Worm (Caenorhabditis elegans) whole organism, young adult: ENCODE results near the gene polq-1.

Source experiments
- B0019.2 ChIP-seq: fragments of 200-800 bp; sonication (Bioruptor generic); conservative IDR thresholded peaks from 2 replicates; pipeline ENCODE4 v1.3.6; 2022; ENCODE audit warnings: missing genetic modification reagents, missing genetic modification characterization, missing compliant biosample characterization
- C06A6.2 ChIP-seq: fragments of 200-800 bp; sonication (Bioruptor generic); conservative IDR thresholded peaks from 2 replicates; pipeline ENCODE4 v1.3.6; 2022; ENCODE audit warnings: missing genetic modification characterization, missing compliant biosample characterization
- F10E7.11 ChIP-seq: sonication (generic microtip); optimal IDR thresholded peaks from 2 replicates; lab custom pipeline; 2017; ENCODE audit warnings: mild to moderate bottlenecking, missing genetic modification characterization, moderate library complexity, missing compliant biosample characterization
- F22D6.2 ChIP-seq: sonication (generic microtip); optimal IDR thresholded peaks from 2 replicates; lab custom pipeline; 2016; ENCODE audit warnings: mild to moderate bottlenecking, missing genetic modification characterization, missing compliant biosample characterization
- F37B4.10 ChIP-seq: fragments of 200-800 bp; sonication (Bioruptor generic); IDR thresholded peaks from 2 replicates; pipeline ENCODE4 v1.3.6; 2022; ENCODE audit warnings: missing genetic modification characterization, missing compliant biosample characterization
- F55B11.4 ChIP-seq: sonication (generic microtip); optimal IDR thresholded peaks from 2 replicates; lab custom pipeline; 2016; ENCODE audit warnings: missing compliant biosample characterization, missing genetic modification characterization, borderline replicate concordance; ENCODE audit not compliant: insufficient read depth
- F57A8.1 ChIP-seq: fragments of 200-800 bp; sonication (Bioruptor generic); optimal IDR thresholded peaks from 2 replicates; lab custom pipeline; 2018; ENCODE audit warnings: mild to moderate bottlenecking, missing genetic modification characterization, moderate library complexity, missing compliant biosample characterization
- K12H6.12 ChIP-seq: fragments of 200-800 bp; sonication (Bioruptor generic); optimal IDR thresholded peaks from 2 replicates; lab custom pipeline; 2018; ENCODE audit warnings: mild to moderate bottlenecking, missing genetic modification characterization, missing compliant biosample characterization
- T07F8.4 ChIP-seq: sonication (generic microtip); optimal IDR thresholded peaks from 2 replicates; lab custom pipeline; 2016; ENCODE audit warnings: mild to moderate bottlenecking, missing genetic modification characterization, moderate library complexity, missing compliant biosample characterization
- T26A5.8 ChIP-seq: sonication (generic microtip); optimal IDR thresholded peaks from 2 replicates; lab custom pipeline; 2016; ENCODE audit warnings: missing genetic modification characterization, missing compliant biosample characterization
- Y53F4B.3 ChIP-seq: fragments of 200-800 bp; sonication (Bioruptor generic); IDR thresholded peaks from 2 replicates; pipeline ENCODE4 v1.3.6; 2022; ENCODE audit warnings: missing genetic modification reagents, missing genetic modification characterization, missing compliant biosample characterization
- Y79H2A.3 ChIP-seq: fragments of 200-800 bp; sonication (Bioruptor generic); conservative IDR thresholded peaks from 2 replicates; pipeline ENCODE4 v1.3.6; 2022; ENCODE audit warnings: missing genetic modification reagents, missing genetic modification characterization, missing compliant biosample characterization
- ZK185.1 ChIP-seq: sonication (generic microtip); optimal IDR thresholded peaks from 2 replicates; lab custom pipeline; 2016; ENCODE audit warnings: mild to moderate bottlenecking, missing genetic modification characterization, missing compliant biosample characterization; ENCODE audit not compliant: poor library complexity, severe bottlenecking
- ama-1 ChIP-seq, 3 experiments: fragments of 150-350 bp in 1 of 3; sonication (generic microtip) in 2 of 3; optimal IDR thresholded peaks; 2 replicates each; lab custom pipeline; 2014 to 2018; ENCODE audit warnings: missing biosample characterization in 2 of 3, missing genetic modification characterization in 2 of 3, missing genetic modification reagents in 2 of 3
- aptf-3 ChIP-seq: fragments of 200-800 bp; sonication (Bioruptor generic); IDR thresholded peaks from 2 replicates; pipeline ENCODE4 v1.3.6; 2022; ENCODE audit warnings: missing genetic modification characterization, missing compliant biosample characterization
- athp-1 ChIP-seq: sonication (generic microtip); optimal IDR thresholded peaks from 2 replicates; lab custom pipeline; 2017; ENCODE audit warnings: mild to moderate bottlenecking, missing genetic modification characterization, missing compliant biosample characterization
- attf-5 ChIP-seq: fragments of 200-800 bp; sonication (Bioruptor generic); optimal IDR thresholded peaks from 2 replicates; lab custom pipeline; 2018; ENCODE audit warnings: mild to moderate bottlenecking, missing genetic modification characterization, missing compliant biosample characterization
- bed-1 ChIP-seq: fragments of 200-800 bp; sonication (Bioruptor generic); IDR thresholded peaks from 2 replicates; pipeline ENCODE4 v1.3.6; 2022; ENCODE audit warnings: missing genetic modification reagents, missing genetic modification characterization, missing compliant biosample characterization
- bed-2 ChIP-seq: fragments of 200-800 bp; sonication (Bioruptor generic); IDR thresholded peaks from 2 replicates; pipeline ENCODE4 v1.3.6; 2022; ENCODE audit warnings: missing genetic modification reagents, missing genetic modification characterization, missing compliant biosample characterization
- ceh-100 ChIP-seq: fragments of 200-800 bp; sonication (Bioruptor generic); IDR thresholded peaks from 2 replicates; pipeline ENCODE4 v1.3.6; 2022; ENCODE audit warnings: missing genetic modification reagents, missing genetic modification characterization, missing compliant biosample characterization
- ceh-58 ChIP-seq: fragments of 200-800 bp; sonication (Bioruptor generic); IDR thresholded peaks from 2 replicates; pipeline ENCODE4 v1.3.6; 2022; ENCODE audit warnings: missing genetic modification characterization, missing compliant biosample characterization
- die-1 ChIP-seq: sonication (generic microtip); optimal IDR thresholded peaks from 2 replicates; lab custom pipeline; 2016; ENCODE audit warnings: missing genotype, mild to moderate bottlenecking, missing genetic modification characterization, missing compliant biosample characterization
- efl-1 ChIP-seq: fragments of 150-350 bp; optimal IDR thresholded peaks from 2 replicates; lab custom pipeline; 2014; ENCODE audit warnings: missing biosample characterization, missing genetic modification reagents, missing genetic modification characterization
- egl-18 ChIP-seq: fragments of 200-800 bp; sonication (Bioruptor generic); IDR thresholded peaks from 2 replicates; pipeline ENCODE4 v1.3.6; 2022; ENCODE audit warnings: missing genetic modification reagents, missing genetic modification characterization, missing compliant biosample characterization
- ets-4 ChIP-seq: fragments of 200-800 bp; sonication (Bioruptor generic); optimal IDR thresholded peaks from 2 replicates; lab custom pipeline; 2018; ENCODE audit warnings: mild to moderate bottlenecking, missing genetic modification characterization, missing compliant biosample characterization
- fkh-3 ChIP-seq: sonication (generic microtip); optimal IDR thresholded peaks from 2 replicates; lab custom pipeline; 2016; ENCODE audit warnings: mild to moderate bottlenecking, missing genetic modification characterization, missing compliant biosample characterization
- hmg-1.2 ChIP-seq: fragments of 200-800 bp; sonication (Bioruptor generic); IDR thresholded peaks from 2 replicates; pipeline ENCODE4 v1.3.6; 2022; ENCODE audit warnings: missing genetic modification reagents, missing genetic modification characterization, missing compliant biosample characterization
- let-526 ChIP-seq: fragments of 200-800 bp; sonication (Bioruptor generic); IDR thresholded peaks from 2 replicates; pipeline ENCODE4 v1.3.6; 2022; ENCODE audit warnings: missing genetic modification reagents, missing genetic modification characterization, missing compliant biosample characterization
- lin-35 ChIP-seq, 3 experiments: fragments of 150-350 bp in 2 of 3; sonication (generic microtip) in 1 of 3; optimal IDR thresholded peaks; 2 replicates each; lab custom pipeline; 2014 to 2018; ENCODE audit warnings: missing biosample characterization in 3 of 3, missing genetic modification characterization in 3 of 3, missing genetic modification reagents in 3 of 3
- lsy-27 ChIP-seq: sonication (generic microtip); optimal IDR thresholded peaks from 2 replicates; lab custom pipeline; 2017; ENCODE audit warnings: missing genetic modification characterization, mild to moderate bottlenecking, missing compliant biosample characterization, antibody characterized with exemption, missing genotype, borderline replicate concordance; ENCODE audit not compliant: insufficient read depth
- madf-3 ChIP-seq: fragments of 200-800 bp; sonication (Bioruptor generic); IDR thresholded peaks from 2 replicates; pipeline ENCODE4 v1.3.6; 2022; ENCODE audit warnings: missing genetic modification reagents, missing genetic modification characterization, missing compliant biosample characterization
- madf-8 ChIP-seq: fragments of 200-800 bp; sonication (Bioruptor generic); conservative IDR thresholded peaks from 2 replicates; pipeline ENCODE4 v1.3.6; 2022; ENCODE audit warnings: missing genetic modification reagents, missing genetic modification characterization, missing compliant biosample characterization
- mcd-1 ChIP-seq: fragments of 200-800 bp; sonication (Bioruptor generic); IDR thresholded peaks from 2 replicates; pipeline ENCODE4 v1.3.6; 2022; ENCODE audit warnings: missing genetic modification reagents, missing genetic modification characterization, missing compliant biosample characterization
- mel-28 ChIP-seq: sonication (generic microtip); optimal IDR thresholded peaks from 2 replicates; lab custom pipeline; 2016; ENCODE audit warnings: borderline replicate concordance, mild to moderate bottlenecking, missing genetic modification characterization, missing compliant biosample characterization
- mes-4 ChIP-seq: sonication (generic microtip); optimal IDR thresholded peaks from 2 replicates; lab custom pipeline; 2016; ENCODE audit warnings: missing genotype, missing genetic modification characterization, missing compliant biosample characterization
- nfya-1 ChIP-seq: sonication (generic microtip); optimal IDR thresholded peaks from 2 replicates; lab custom pipeline; 2017; ENCODE audit warnings: antibody characterized with exemption, missing compliant biosample characterization, missing genetic modification characterization, borderline replicate concordance; ENCODE audit not compliant: insufficient read depth
- nfyb-1 ChIP-seq: fragments of 200-800 bp; sonication (Bioruptor generic); IDR thresholded peaks from 2 replicates; pipeline ENCODE4 v1.3.6; 2022; ENCODE audit warnings: missing genetic modification reagents, missing genetic modification characterization, missing compliant biosample characterization
- nhr-179 ChIP-seq: sonication (generic microtip); optimal IDR thresholded peaks from 2 replicates; lab custom pipeline; 2016; ENCODE audit warnings: mild to moderate bottlenecking, missing genetic modification characterization, missing compliant biosample characterization
- nhr-27 ChIP-seq: fragments of 200-800 bp; sonication (Bioruptor generic); optimal IDR thresholded peaks from 2 replicates; lab custom pipeline; 2018; ENCODE audit warnings: mild to moderate bottlenecking, missing genetic modification characterization, moderate library complexity, missing compliant biosample characterization
- pbrm-1 ChIP-seq: fragments of 200-800 bp; sonication (Bioruptor generic); IDR thresholded peaks from 2 replicates; pipeline ENCODE4 v1.3.6; 2022; ENCODE audit warnings: missing genetic modification reagents, missing genetic modification characterization, missing compliant biosample characterization
- pha-4 ChIP-seq: fragments of 150-350 bp; sonication (generic microtip); optimal IDR thresholded peaks from 2 replicates; lab custom pipeline; 2014; ENCODE audit warnings: missing biosample characterization, missing genetic modification reagents, missing genetic modification characterization
- rcor-1 ChIP-seq: fragments of 200-800 bp; sonication (Bioruptor generic); IDR thresholded peaks from 2 replicates; pipeline ENCODE4 v1.3.6; 2022; ENCODE audit warnings: missing genetic modification reagents, missing genetic modification characterization, missing compliant biosample characterization
- rec-8 ChIP-seq, 2 experiments: sonication (generic microtip); optimal IDR thresholded peaks; 2 replicates each; lab custom pipeline; 2016; ENCODE audit warnings: mild to moderate bottlenecking in 2 of 2, missing genetic modification characterization in 2 of 2, missing genetic modification reagents in 2 of 2, missing genotype in 2 of 2, missing biosample characterization in 1 of 2, missing compliant biosample characterization in 1 of 2, moderate library complexity in 1 of 2
- sdz-38 ChIP-seq: sonication (generic microtip); optimal IDR thresholded peaks from 2 replicates; lab custom pipeline; 2016; ENCODE audit warnings: missing genotype, missing genetic modification characterization, missing compliant biosample characterization
- snpc-3.4 ChIP-seq: sonication (generic microtip); optimal IDR thresholded peaks from 2 replicates; lab custom pipeline; 2017; ENCODE audit warnings: missing genetic modification characterization, mild to moderate bottlenecking, missing compliant biosample characterization, antibody characterized with exemption, moderate library complexity, missing genotype, missing genetic modification reagents
- zfh-2 ChIP-seq: fragments of 200-800 bp; sonication (Bioruptor generic); conservative IDR thresholded peaks from 2 replicates; pipeline ENCODE4 v1.3.6; 2022; ENCODE audit warnings: missing genetic modification reagents, missing genetic modification characterization, missing compliant biosample characterization
- ztf-18 ChIP-seq: sonication (generic microtip); optimal IDR thresholded peaks from 2 replicates; lab custom pipeline; 2016; ENCODE audit warnings: missing genotype, mild to moderate bottlenecking, missing genetic modification characterization, missing compliant biosample characterization
- ztf-26 ChIP-seq: sonication (generic microtip); optimal IDR thresholded peaks from 2 replicates; lab custom pipeline; 2017; ENCODE audit warnings: missing genetic modification characterization, missing compliant biosample characterization

The polq-1 gene

DNA sequence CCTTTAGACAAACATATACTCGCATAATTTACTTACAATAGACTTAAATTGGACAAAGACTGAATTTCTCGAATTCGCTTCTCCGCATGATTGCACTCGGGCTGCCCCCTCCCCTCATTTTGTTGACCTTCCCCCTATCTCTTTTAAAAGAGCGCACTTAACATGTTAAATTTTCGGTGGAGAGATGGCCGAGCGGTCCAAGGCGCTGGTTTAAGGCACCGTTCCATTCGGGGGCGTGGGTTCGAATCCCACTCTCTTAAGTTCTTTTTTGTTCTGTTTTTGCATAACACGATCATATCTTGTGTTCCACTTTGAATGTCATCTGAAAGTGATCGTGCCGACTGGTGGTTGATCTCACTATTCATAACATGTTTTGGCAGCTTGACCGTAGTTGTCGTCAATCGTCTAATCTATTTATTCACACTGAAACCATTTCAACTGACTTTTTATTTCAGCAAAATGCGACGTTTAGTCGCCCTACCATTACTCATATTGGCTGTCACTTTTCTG is 33.2 kb downstream of the polq-1 start, which contains the start of gene cutl-23 (continued):
- TF ChIP-seq madf-3 (GFP tag; lab: Robert Waterston, UW) (0 out of 2 replicates have a peak, but pooled peaks have one; percentile 57), C06A6.2 (GFP tag; lab: Robert Waterston, UW) (no peak), madf-8 (no peak), rec-8 (tag; optimal IDR thresholded peaks at IDR 0.05; lab: Kevin White, UChicago) (peak; percentile 55 to 71), nhr-27 (no peak), ztf-26 (peak; percentile 35), zfh-2 (GFP tag; lab: Robert Waterston, UW) (peak; percentile 37; the same call in 1 of the 2 replicates), lin-35 (GFP tag; optimal IDR thresholded peaks at IDR 0.05; lab: Kevin White, UChicago) (peak in 1 of 3 experiments; percentile 31), F55B11.4 (tag; lab: Kevin White, UChicago) (no peak), aptf-3 (GFP tag; lab: Robert Waterston, UW) (no peak), let-526 (GFP tag; lab: Robert Waterston, UW) (no peak), F10E7.11 (tag; lab: Kevin White, UChicago) (no peak), F37B4.10 (GFP tag; lab: Robert Waterston, UW) (no peak), rcor-1 (GFP tag; lab: Robert Waterston, UW) (no peak), hmg-1.2 (peak; percentile 67), egl-18 (GFP tag; lab: Robert Waterston, UW) (no peak), ceh-100 (GFP tag; lab: Robert Waterston, UW) (no peak), ceh-58 (GFP tag; lab: Robert Waterston, UW) (no peak), lsy-27 (tag; lab: Kevin White, UChicago) (no peak), athp-1 (tag; lab: Kevin White, UChicago) (peak; percentile 61), mes-4 (peak; percentile 1), nfyb-1 (GFP tag; lab: Robert Waterston, UW) (peak; percentile 67), Y79H2A.3 (GFP tag; lab: Robert Waterston, UW) (no peak), mel-28 (no peak), mcd-1 (GFP tag; lab: Robert Waterston, UW) (0 out of 2 replicates have a peak, but pooled peaks have one; percentile 19), bed-2 (GFP tag; lab: Robert Waterston, UW) (no peak), K12H6.12 (tag; lab: Kevin White, UChicago) (no peak), pbrm-1 (GFP tag; lab: Robert Waterston, UW) (peak; percentile 59; the same call in 1 of the 2 replicates), ama-1 (optimal IDR thresholded peaks at IDR 0.05; lab: Kevin White, UChicago) (no peak), ama-1 (GFP tag; optimal IDR thresholded peaks at IDR 0.05; lab: Kevin White, UChicago) (peak; percentile 61 to 74), die-1 (tag; lab: Kevin White, UChicago) (peak; percentile 72), bed-1 (GFP tag; lab: Robert Waterston, UW) (no peak), ZK185.1 (tag; lab: Kevin White, UChicago) (peak; percentile 64), T07F8.4 (peak; percentile 59), T26A5.8 (tag; lab: Kevin White, UChicago) (no peak), F22D6.2 (no peak), ztf-18 (tag; lab: Kevin White, UChicago) (peak; percentile 77), nfya-1 (no peak), snpc-3.4 (tag; lab: Kevin White, UChicago) (peak; percentile 66), F57A8.1 (GFP tag; lab: Kevin White, UChicago) (no peak), B0019.2 (GFP tag; lab: Robert Waterston, UW) (no peak), pha-4 (no peak), sdz-38 (tag; lab: Kevin White, UChicago) (no peak), Y53F4B.3 (GFP tag; lab: Robert Waterston, UW) (no peak), fkh-3 (tag; lab: Kevin White, UChicago) (no peak), nhr-179 (peak; percentile 20), ets-4 (no peak), efl-1 (GFP tag; lab: Kevin White, UChicago) (no peak), attf-5 (GFP tag; lab: Kevin White, UChicago) (peak; percentile 44)
